Fruit fly (Drosophila melanogaster) whole organism, embryonic: ENCODE measurements around the gene CG17549.

ENCODE experiments used
- Awh ChIP-seq: fragments of 200-800 bp; sonication (Bioruptor generic); IDR thresholded peaks from 2 replicates; pipeline ENCODE4, ENCODE4 v1.3.6; 2022; ENCODE audit warnings: missing biosample characterization, missing genetic modification characterization
- CG10267 ChIP-seq: fragments of 200-800 bp; sonication (Bioruptor generic); optimal IDR thresholded peaks from 2 replicates; lab custom pipeline; 2018; ENCODE audit warnings: missing biosample characterization, mild to moderate bottlenecking, missing genetic modification characterization, moderate library complexity
- CG11696 ChIP-seq: fragments of 200-800 bp; sonication (Bioruptor generic); IDR thresholded peaks from 2 replicates; pipeline ENCODE4 v1.3.6; 2022; ENCODE audit warnings: missing biosample characterization, missing genetic modification characterization
- CG12155 ChIP-seq: fragments of 200-800 bp; sonication (Bioruptor generic); optimal IDR thresholded peaks from 3 replicates; lab custom pipeline; 2016; ENCODE audit warnings: missing biosample characterization, missing genetic modification characterization
- CG13624 ChIP-seq: fragments of 200-800 bp; sonication (Bioruptor generic); optimal IDR thresholded peaks from 2 replicates; lab custom pipeline; 2016; ENCODE audit warnings: missing biosample characterization, missing genetic modification characterization
- CG13894 ChIP-seq: fragments of 200-800 bp; sonication (Bioruptor generic); optimal IDR thresholded peaks from 3 replicates; lab custom pipeline; 2018; ENCODE audit warnings: missing biosample characterization, mild to moderate bottlenecking, missing genetic modification characterization, moderate library complexity
- CG1529 ChIP-seq: fragments of 200-800 bp; sonication (Bioruptor generic); optimal IDR thresholded peaks from 3 replicates; lab custom pipeline; 2018; ENCODE audit warnings: missing biosample characterization, missing genetic modification characterization
- CG15514 ChIP-seq: fragments of 200-800 bp; sonication (Bioruptor generic); optimal IDR thresholded peaks from 3 replicates; lab custom pipeline; 2017; ENCODE audit warnings: missing biosample characterization, missing genetic modification characterization, mild to moderate bottlenecking, moderate library complexity, missing genetic modification reagents
- CG17186 ChIP-seq: fragments of 200-800 bp; sonication (Bioruptor generic); optimal IDR thresholded peaks from 3 replicates; lab custom pipeline; 2017; ENCODE audit warnings: missing biosample characterization, missing genetic modification reagents, missing genetic modification characterization
- CG1792 ChIP-seq: fragments of 200-800 bp; sonication (Bioruptor generic); optimal IDR thresholded peaks from 2 replicates; lab custom pipeline; 2016; ENCODE audit warnings: missing biosample characterization, missing genetic modification characterization
- CG2678 ChIP-seq: fragments of 200-800 bp; sonication (Bioruptor generic); optimal IDR thresholded peaks from 3 replicates; lab custom pipeline; 2019; ENCODE audit warnings: missing biosample characterization, mild to moderate bottlenecking, missing genetic modification characterization, moderate library complexity
- CG30431 ChIP-seq: fragments of 200-800 bp; sonication (Bioruptor generic); optimal IDR thresholded peaks from 2 replicates; lab custom pipeline; 2017; ENCODE audit warnings: missing biosample characterization, missing genetic modification characterization
- CG4404 ChIP-seq: fragments of 200-800 bp; sonication (Bioruptor generic); IDR thresholded peaks from 2 replicates; pipeline ENCODE4 v1.3.6; 2022; ENCODE audit warnings: missing biosample characterization, missing genetic modification characterization
- CG5245 ChIP-seq: fragments of 200-800 bp; sonication (Bioruptor generic); optimal IDR thresholded peaks from 3 replicates; lab custom pipeline; 2016; ENCODE audit warnings: missing biosample characterization, missing genetic modification characterization
- CG6654 ChIP-seq: fragments of 200-800 bp; sonication (Bioruptor generic); optimal IDR thresholded peaks from 2 replicates; lab custom pipeline; 2017; ENCODE audit warnings: missing biosample characterization, mild to moderate bottlenecking, missing genetic modification characterization
- CG7556 ChIP-seq: fragments of 200-800 bp; sonication (Bioruptor generic); optimal IDR thresholded peaks from 2 replicates; lab custom pipeline; 2017; ENCODE audit warnings: missing biosample characterization, mild to moderate bottlenecking, missing genetic modification characterization
- CG8765 ChIP-seq: fragments of 200-800 bp; sonication (Bioruptor generic); IDR thresholded peaks from 2 replicates; pipeline ENCODE4 v1.3.6; 2022; ENCODE audit warnings: missing biosample characterization, missing genetic modification characterization
- D ChIP-seq, 2 experiments: fragments of 200-800 bp in 1 of 2; fragments of >200 bp in 1 of 2; sonication (Bioruptor generic) in 1 of 2; optimal IDR thresholded peaks; 2 replicates in 1 of 2; 3 replicates in 1 of 2; lab custom pipeline; 2017; ENCODE audit warnings: mild to moderate bottlenecking in 1 of 2, missing biosample characterization in 1 of 2, missing genetic modification characterization in 1 of 2, missing genetic modification reagents in 1 of 2
- Dad ChIP-seq: fragments of 200-800 bp; sonication (Bioruptor generic); optimal IDR thresholded peaks from 3 replicates; lab custom pipeline; 2016; ENCODE audit warnings: missing biosample characterization, missing genetic modification characterization
- Deaf1 ChIP-seq: fragments of 200-800 bp; optimal IDR thresholded peaks from 3 replicates; lab custom pipeline; 2019; ENCODE audit warnings: missing biosample characterization, mild to moderate bottlenecking, missing genetic modification characterization, moderate library complexity
- Dref ChIP-seq: fragments of 200-800 bp; sonication (Bioruptor generic); IDR thresholded peaks from 2 replicates; pipeline ENCODE4 v1.3.6; 2022; ENCODE audit warnings: missing biosample characterization, missing genetic modification characterization
- ERR ChIP-seq: fragments of 200-800 bp; sonication (Bioruptor generic); optimal IDR thresholded peaks from 2 replicates; lab custom pipeline; 2016; ENCODE audit warnings: missing biosample characterization, missing genetic modification characterization
- HmgD ChIP-seq: fragments of 200-800 bp; sonication (Bioruptor generic); optimal IDR thresholded peaks from 3 replicates; lab custom pipeline; 2016; ENCODE audit warnings: missing biosample characterization, missing genetic modification characterization
- Hmr ChIP-seq: fragments of 200-800 bp; sonication (Bioruptor generic); optimal IDR thresholded peaks from 3 replicates; lab custom pipeline; 2017; ENCODE audit warnings: mild to moderate bottlenecking, missing biosample characterization, missing genetic modification reagents, missing genetic modification characterization
- Med ChIP-seq: fragments of 200-800 bp; sonication (Bioruptor generic); peaks from one replicate; lab custom pipeline; 2016; ENCODE audit warnings: missing biosample characterization, missing genetic modification characterization, mild to moderate bottlenecking, inconsistent platforms, moderate library complexity
- Neu2 ChIP-seq: fragments of 200-800 bp; sonication (Bioruptor generic); optimal IDR thresholded peaks from 3 replicates; lab custom pipeline; 2016; ENCODE audit warnings: missing biosample characterization, missing genetic modification characterization, borderline replicate concordance
- Pdp1 ChIP-seq, 2 experiments: fragments of 200-800 bp; sonication (Bioruptor generic); optimal IDR thresholded peaks; 3 replicates each; lab custom pipeline; 2016; ENCODE audit warnings: missing biosample characterization in 2 of 2, missing genetic modification characterization in 2 of 2, mild to moderate bottlenecking in 1 of 2, moderate library complexity in 1 of 2
- ara ChIP-seq: fragments of 200-800 bp; sonication (Bioruptor generic); IDR thresholded peaks from 2 replicates; pipeline ENCODE4 v1.3.6; 2022; ENCODE audit warnings: missing biosample characterization, missing genetic modification characterization
- en ChIP-seq: fragments of 200-800 bp; sonication (Bioruptor generic); optimal IDR thresholded peaks from 2 replicates; lab custom pipeline; 2016; ENCODE audit warnings: missing biosample characterization, missing genetic modification characterization
- ftz-f1 ChIP-seq: fragments of 200-800 bp; sonication (Bioruptor generic); optimal IDR thresholded peaks from 2 replicates; lab custom pipeline; 2016; ENCODE audit warnings: missing biosample characterization, missing genetic modification characterization
- grn ChIP-seq: fragments of 200-800 bp; sonication (Bioruptor generic); optimal IDR thresholded peaks from 3 replicates; lab custom pipeline; 2017; ENCODE audit warnings: missing biosample characterization, missing genetic modification characterization
- hkb ChIP-seq, 2 experiments: fragments of 200-800 bp in 1 of 2; fragments of >200 bp in 1 of 2; sonication (Bioruptor generic) in 1 of 2; IDR thresholded peaks in 1 of 2; optimal IDR thresholded peaks in 1 of 2; 2 replicates each; pipeline versions ENCODE4 v1.3.6 to Lab custom; 2017 to 2022; ENCODE audit warnings: missing biosample characterization in 1 of 2, missing genetic modification characterization in 1 of 2
- jing ChIP-seq: fragments of 200-800 bp; sonication (Bioruptor generic); optimal IDR thresholded peaks from 2 replicates; lab custom pipeline; 2018; ENCODE audit warnings: missing biosample characterization, mild to moderate bottlenecking, missing genetic modification characterization
- lola ChIP-seq, 3 experiments: fragments of >200 bp in 2 of 3; fragments of 200-800 bp in 1 of 3; sonication (Bioruptor generic) in 1 of 3; optimal IDR thresholded peaks; 2 replicates each; lab custom pipeline; 2017 to 2019; ENCODE audit warnings: missing biosample characterization in 3 of 3, missing genetic modification characterization in 3 of 3, mild to moderate bottlenecking in 1 of 3, moderate library complexity in 1 of 3
- mirr ChIP-seq: fragments of 200-800 bp; sonication (Bioruptor generic); optimal IDR thresholded peaks from 3 replicates; lab custom pipeline; 2018; ENCODE audit warnings: missing biosample characterization, mild to moderate bottlenecking, missing genetic modification characterization
- nmo ChIP-seq: fragments of 200-800 bp; sonication (Bioruptor generic); optimal IDR thresholded peaks from 2 replicates; lab custom pipeline; 2018; ENCODE audit warnings: missing biosample characterization, mild to moderate bottlenecking, missing genetic modification characterization, moderate library complexity
- org-1 ChIP-seq: fragments of 200-800 bp; sonication (Bioruptor generic); optimal IDR thresholded peaks from 2 replicates; lab custom pipeline; 2017; ENCODE audit warnings: missing biosample characterization, missing genetic modification characterization
- otp ChIP-seq: fragments of 200-800 bp; sonication (Bioruptor generic); IDR thresholded peaks from 3 replicates; pipeline ENCODE4, ENCODE4 v1.3.6; 2022; ENCODE audit warnings: missing biosample characterization, missing genetic modification characterization
- pan ChIP-seq, 4 experiments: fragments of >200 bp in 3 of 4; fragments of 200-800 bp in 1 of 4; sonication (Bioruptor generic) in 1 of 4; optimal IDR thresholded peaks in 3 of 4; IDR thresholded peaks in 1 of 4; 2 replicates each; pipeline versions ENCODE4 v1.3.6 to Lab custom; 2017 to 2022; ENCODE audit warnings: missing biosample characterization in 2 of 4, missing genetic modification characterization in 2 of 4, mixed read lengths in 1 of 4
- prd ChIP-seq, 3 experiments: fragments of >200 bp in 2 of 3; fragments of 200-800 bp in 1 of 3; sonication (Bioruptor generic) in 1 of 3; optimal IDR thresholded peaks in 2 of 3; IDR thresholded peaks in 1 of 3; 2 replicates in 2 of 3; 3 replicates in 1 of 3; pipeline versions ENCODE4 v1.3.6 to Lab custom; 2017 to 2022; ENCODE audit warnings: missing biosample characterization in 1 of 3, missing genetic modification characterization in 1 of 3
- pros ChIP-seq: fragments of 200-800 bp; sonication (Bioruptor generic); optimal IDR thresholded peaks from 3 replicates; lab custom pipeline; 2019; ENCODE audit warnings: missing biosample characterization, mild to moderate bottlenecking, missing genetic modification characterization, moderate library complexity
- ranshi ChIP-seq: fragments of 200-800 bp; sonication (Bioruptor generic); IDR thresholded peaks from 2 replicates; pipeline ENCODE4 v1.3.6; 2022; ENCODE audit warnings: missing biosample characterization, missing genetic modification characterization
- row ChIP-seq: fragments of 200-800 bp; sonication (Bioruptor generic); IDR thresholded peaks from 3 replicates; pipeline ENCODE4 v1.3.6; 2022; ENCODE audit warnings: missing biosample characterization, missing genetic modification characterization
- seq ChIP-seq: fragments of 200-800 bp; sonication (Bioruptor generic); IDR thresholded peaks from 2 replicates; pipeline ENCODE4 v1.3.6; 2022; ENCODE audit warnings: missing biosample characterization, missing genetic modification characterization
- slbo ChIP-seq: fragments of 200-800 bp; sonication (Bioruptor generic); IDR thresholded peaks from 2 replicates; pipeline ENCODE4 v1.3.6; 2022; ENCODE audit warnings: missing biosample characterization, missing genetic modification characterization
- tx ChIP-seq: fragments of 200-800 bp; sonication (Bioruptor generic); optimal IDR thresholded peaks from 2 replicates; lab custom pipeline; 2016; ENCODE audit warnings: missing biosample characterization, missing genetic modification characterization
- unpg ChIP-seq: fragments of 200-800 bp; sonication (Bioruptor generic); optimal IDR thresholded peaks from 3 replicates; lab custom pipeline; 2018; ENCODE audit warnings: missing biosample characterization, mild to moderate bottlenecking, missing genetic modification characterization, moderate library complexity
- vvl ChIP-seq: fragments of 200-800 bp; sonication (Bioruptor generic); IDR thresholded peaks from 2 replicates; pipeline ENCODE4 v1.3.6; 2022; ENCODE audit warnings: missing biosample characterization, missing genetic modification characterization
- zf30C ChIP-seq: fragments of 200-800 bp; sonication (Bioruptor generic); optimal IDR thresholded peaks from 3 replicates; lab custom pipeline; 2018; ENCODE audit warnings: missing biosample characterization, mild to moderate bottlenecking, missing genetic modification characterization

The CG17549 gene

DNA sequence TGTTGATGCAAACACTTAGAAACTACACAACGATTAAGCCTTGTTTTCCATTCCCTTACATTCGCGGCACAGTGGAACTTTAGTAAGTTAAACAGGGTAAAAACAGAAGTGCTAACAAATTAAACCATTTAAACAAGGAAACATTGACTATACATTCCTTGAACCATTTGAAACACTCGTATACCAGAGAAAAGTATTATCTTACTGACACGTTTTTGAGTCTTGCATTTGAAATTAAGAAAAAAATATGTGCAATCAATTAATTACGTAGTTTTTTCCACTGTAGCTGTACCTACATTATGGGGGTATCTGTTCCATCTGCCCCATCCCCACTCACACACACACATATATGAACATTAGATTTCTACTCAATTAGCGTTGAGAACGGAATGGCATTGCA is 43.4 kb upstream of the CG17549 start (continued):
- TF ChIP-seq Awh (GFP tag; lab: Robert Waterston, UW) (no peak), row (GFP tag; lab: Robert Waterston, UW) (peak; percentile 75), CG13894 (tag; lab: Kevin White, UChicago) (no peak), CG12155 (GFP tag; lab: Kevin White, UChicago) (no peak), HmgD (GFP tag; lab: Kevin White, UChicago) (no peak), Pdp1 (GFP tag; optimal IDR thresholded peaks at IDR 0.05; lab: Kevin White, UChicago) (no peak), hkb (optimal IDR thresholded peaks at IDR 0.05; lab: Kevin White, UChicago) (no peak), hkb (GFP tag; IDR thresholded peaks at IDR 0.05; lab: Robert Waterston, UW) (no peak), Dad (no peak), lola (GFP tag; optimal IDR thresholded peaks at IDR 0.05; lab: Kevin White, UChicago) (no peak), CG5245 (no peak), seq (GFP tag; lab: Robert Waterston, UW) (no peak), Neu2 (GFP tag; lab: Kevin White, UChicago) (no peak), nmo (GFP tag; lab: Kevin White, UChicago) (peak; percentile 8), vvl (GFP tag; lab: Robert Waterston, UW) (peak; percentile 13; the same call in 1 of the 2 replicates), ftz-f1 (GFP tag; lab: Kevin White, UChicago) (no peak), ara (GFP tag; lab: Robert Waterston, UW) (no peak), zf30C (GFP tag; lab: Kevin White, UChicago) (no peak), CG15514 (GFP tag; lab: Kevin White, UChicago) (no peak), CG1529 (no peak), jing (GFP tag; lab: Kevin White, UChicago) (no peak), CG13624 (GFP tag; lab: Kevin White, UChicago) (no peak), CG6654 (GFP tag; lab: Kevin White, UChicago) (no peak), slbo (GFP tag; lab: Robert Waterston, UW) (no peak), Hmr (GFP tag; lab: Kevin White, UChicago) (peak; percentile 27), tx (GFP tag; lab: Kevin White, UChicago) (no peak), en (GFP tag; lab: Kevin White, UChicago) (no peak), CG1792 (GFP tag; lab: Kevin White, UChicago) (no peak), CG7556 (GFP tag; lab: Kevin White, UChicago) (no peak), CG8765 (GFP tag; lab: Robert Waterston, UW) (no peak), unpg (GFP tag; lab: Kevin White, UChicago) (peak; percentile 40), ERR (GFP tag; lab: Kevin White, UChicago) (peak; percentile 0), Dref (no peak), CG11696 (GFP tag; lab: Robert Waterston, UW) (no peak), prd (optimal IDR thresholded peaks at IDR 0.05; lab: Kevin White, UChicago) (no peak), prd (GFP tag; IDR thresholded peaks at IDR 0.05; lab: Robert Waterston, UW) (no peak), D (optimal IDR thresholded peaks at IDR 0.05; lab: Kevin White, UChicago) (no peak), D (GFP tag; optimal IDR thresholded peaks at IDR 0.05; lab: Kevin White, UChicago) (peak; percentile 14), CG2678 (tag; lab: Kevin White, UChicago) (peak; percentile 50), Deaf1 (tag; lab: Kevin White, UChicago) (no peak), ranshi (GFP tag; lab: Robert Waterston, UW) (no peak), org-1 (no peak), Med (GFP tag; lab: Kevin White, UChicago) (peak; percentile 72), CG30431 (GFP tag; lab: Kevin White, UChicago) (no peak), pros (no peak), CG17186 (GFP tag; lab: Kevin White, UChicago) (no peak), CG10267 (no peak), pan (optimal IDR thresholded peaks at IDR 0.05; lab: Kevin White, UChicago) (no peak), pan (GFP tag; optimal IDR thresholded peaks at IDR 0.05 in 1 of 2, IDR thresholded peaks at IDR 0.05 in 1 of 2) (no peak), otp (GFP tag; lab: Robert Waterston, UW) (no peak), grn (GFP tag; lab: Kevin White, UChicago) (no peak), CG4404 (GFP tag; lab: Robert Waterston, UW) (no peak), mirr (GFP tag; lab: Kevin White, UChicago) (no peak)
